Fruit fly (Drosophila melanogaster): ENCODE results near the gene wkd.
A peak's percentile ranks its signal among the peaks of the same experiment; 100 is the strongest.

Gene wkd

DNA sequence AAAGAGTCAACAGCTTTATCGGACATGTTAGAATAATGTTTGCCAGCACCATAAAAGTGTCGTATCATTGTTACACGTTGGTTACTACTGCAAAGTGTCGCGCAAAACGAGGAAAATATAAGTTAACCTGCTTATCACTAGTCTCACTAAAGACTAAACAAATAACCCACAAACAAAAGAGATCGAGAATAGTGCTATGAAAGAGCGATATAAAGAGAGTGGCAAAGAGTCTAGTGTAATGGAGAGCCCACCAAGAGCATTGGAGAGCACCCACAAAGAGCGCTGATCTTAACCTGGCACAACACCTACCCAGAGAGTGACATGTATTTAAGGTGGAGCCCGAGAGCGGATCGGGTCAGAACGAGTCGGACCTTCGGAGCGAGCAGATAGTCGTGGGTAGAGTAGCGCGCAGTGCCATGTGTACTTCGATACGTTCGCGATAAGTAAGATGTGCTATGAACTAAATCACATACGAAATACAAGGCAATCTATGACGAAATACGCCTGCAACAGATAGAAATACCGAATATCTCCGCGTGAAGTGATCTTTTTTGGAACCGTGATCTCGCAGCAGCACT is 12.4 kb upstream of the wkd start, which contains the start of gene Mrp4 (continued):
- TF ChIP-seq Poxn (GFP tag; IDR thresholded peaks at IDR 0.05) = no peak
- TF ChIP-seq CG3281 (GFP tag; optimal IDR thresholded peaks at IDR 0.05) = peak; percentile 37
- TF ChIP-seq CG31441 (GFP tag; IDR thresholded peaks at IDR 0.05) = no peak; the same call in 1 of the 2 replicates
- TF ChIP-seq Aef1 (GFP tag; IDR thresholded peaks at IDR 0.05) = no peak
- peak; percentile 69; the same call in 1 of the 2 replicates for TF ChIP-seq Drgx (GFP tag; IDR thresholded peaks at IDR 0.05)
- TF ChIP-seq Dll (GFP tag; IDR thresholded peaks at IDR 0.05; ENCODE audit: partially characterized antibody) = peak; percentile 66; the same call in 3 of the 4 replicates
- no peak for TF ChIP-seq zfh2 (GFP tag; optimal IDR thresholded peaks at IDR 0.05)
- TF ChIP-seq mirr (GFP tag; optimal IDR thresholded peaks at IDR 0.05) = peak; percentile 68
- TF ChIP-seq Sox102F (GFP tag; optimal IDR thresholded peaks at IDR 0.05) = no peak
- peak; percentile 10 for TF ChIP-seq CG15601 (tag; optimal IDR thresholded peaks at IDR 0.05)
- TF ChIP-seq CG3163 (GFP tag; optimal IDR thresholded peaks at IDR 0.05) = peak; percentile 100
- no peak for TF ChIP-seq CG4282 (GFP tag; optimal IDR thresholded peaks at IDR 0.05)
- peak; percentile 72 for TF ChIP-seq Hmr (GFP tag; optimal IDR thresholded peaks at IDR 0.05)
- no peak for TF ChIP-seq Spps (tag; optimal IDR thresholded peaks at IDR 0.05)
- no peak for TF ChIP-seq aop (GFP tag; IDR thresholded peaks at IDR 0.05)
- TF ChIP-seq tll (GFP tag; optimal IDR thresholded peaks at IDR 0.05) = no peak
- TF ChIP-seq CG14667 (GFP tag; IDR thresholded peaks at IDR 0.05) = no peak
- peak; percentile 39; the same call in 1 of the 2 replicates for TF ChIP-seq CG4360 (GFP tag; IDR thresholded peaks at IDR 0.05)
- TF ChIP-seq Oaz (GFP tag; IDR thresholded peaks at IDR 0.05) = no peak
- TF ChIP-seq ham (GFP tag; IDR thresholded peaks at IDR 0.05) = no peak
- no peak for TF ChIP-seq slp2 (GFP tag; optimal IDR thresholded peaks at IDR 0.05)
- no peak for TF ChIP-seq Six4 (GFP tag; optimal IDR thresholded peaks at IDR 0.05)
- TF ChIP-seq MTF-1 (GFP tag; optimal IDR thresholded peaks at IDR 0.05; ENCODE audit: borderline replicate concordance) = peak; percentile 56
- no peak for TF ChIP-seq pan (optimal IDR thresholded peaks at IDR 0.05)
- TF ChIP-seq pan (GFP tag; optimal IDR thresholded peaks at IDR 0.05 in 1 of 2, IDR thresholded peaks at IDR 0.05 in 1 of 2) = peak in 1 of 2 experiments; percentile 49
- peak; percentile 54 for TF ChIP-seq ATbp (GFP tag; optimal IDR thresholded peaks at IDR 0.05)
- TF ChIP-seq lmd (GFP tag; IDR thresholded peaks at IDR 0.05) = no peak
- TF ChIP-seq da (GFP tag; optimal IDR thresholded peaks at IDR 0.05) = no peak
- peak; percentile 57 for TF ChIP-seq NC2α (GFP tag; optimal IDR thresholded peaks at IDR 0.05)
- no peak for TF ChIP-seq Lhr (GFP tag; optimal IDR thresholded peaks at IDR 0.05)
- TF ChIP-seq CG31365 (tag; optimal IDR thresholded peaks at IDR 0.05) = peak; percentile 56
- TF ChIP-seq Dref (GFP tag; IDR thresholded peaks at IDR 0.05) = peak; percentile 31; the same call in 1 of the 2 replicates
- TF ChIP-seq chn (GFP tag; optimal IDR thresholded peaks at IDR 0.05) = no peak
- no peak for TF ChIP-seq Sin3A (optimal IDR thresholded peaks at IDR 0.05)
- no peak for TF ChIP-seq MBD-R2 (GFP tag; IDR thresholded peaks at IDR 0.05)
- peak; percentile 56 for TF ChIP-seq NC2β (GFP tag; optimal IDR thresholded peaks at IDR 0.05)
- TF ChIP-seq esg (GFP tag; conservative IDR thresholded peaks at IDR 0.05) = no peak
- no peak for TF ChIP-seq ind (GFP tag; optimal IDR thresholded peaks at IDR 0.05)
- TF ChIP-seq Elba2 (GFP tag; optimal IDR thresholded peaks at IDR 0.05) = no peak
- no peak for TF ChIP-seq CG12744 (GFP tag; optimal IDR thresholded peaks at IDR 0.05)
- TF ChIP-seq CG12104 (GFP tag; optimal IDR thresholded peaks at IDR 0.05) = no peak
- no peak for TF ChIP-seq nerfin-1 (tag; optimal IDR thresholded peaks at IDR 0.05)
- no peak for TF ChIP-seq jigr1 (GFP tag; IDR thresholded peaks at IDR 0.05)
- peak in 1 of 3 experiments; percentile 76 for TF ChIP-seq Stat92E (GFP tag; optimal IDR thresholded peaks at IDR 0.05)
- no peak for TF ChIP-seq CG2116 (GFP tag; optimal IDR thresholded peaks at IDR 0.05)
- TF ChIP-seq CG12942 (GFP tag; optimal IDR thresholded peaks at IDR 0.05) = peak; percentile 10
- no peak for TF ChIP-seq CG8290 (GFP tag; optimal IDR thresholded peaks at IDR 0.05)
- TF ChIP-seq CG8290 (tag; optimal IDR thresholded peaks at IDR 0.05) = no peak
- TF ChIP-seq so (GFP tag; IDR thresholded peaks at IDR 0.05) = no peak; the same call in 1 of the 3 replicates
- TF ChIP-seq Xbp1 (GFP tag; optimal IDR thresholded peaks at IDR 0.05) = no peak
- TF ChIP-seq CG42726 (GFP tag; IDR thresholded peaks at IDR 0.05; ENCODE audit: partially characterized antibody) = peak; percentile 14; the same call in 1 of the 2 replicates

Measured in whole organism, embryonic.